Fruit fly (Drosophila melanogaster) whole organism, wandering third instar larva: ENCODE results near the gene CG13117.

Source experiments
- Abd-B ChIP-seq: fragments of >200 bp; optimal IDR thresholded peaks from 2 replicates; lab custom pipeline; 2017; ENCODE audit warnings: missing biosample characterization, missing genetic modification characterization
- CG32264 ChIP-seq: fragments of 200-800 bp; sonication (Bioruptor generic); optimal IDR thresholded peaks from 2 replicates; lab custom pipeline; 2016; ENCODE audit warnings: missing biosample characterization, missing genetic modification characterization
- CrebA ChIP-seq: fragments of 200-800 bp; sonication (Bioruptor generic); optimal IDR thresholded peaks from 2 replicates; lab custom pipeline; 2016; ENCODE audit warnings: missing biosample characterization, mild to moderate bottlenecking, missing genetic modification characterization, borderline replicate concordance
- Dfd ChIP-seq: fragments of >200 bp; optimal IDR thresholded peaks from 2 replicates; lab custom pipeline; 2017; ENCODE audit warnings: missing biosample characterization, missing genetic modification characterization
- Dif ChIP-seq: fragments of 200-275, 200-300 bp; sonication (Bioruptor generic); optimal IDR thresholded peaks from 2 replicates; lab custom pipeline; 2018; ENCODE audit warnings: missing biosample characterization, missing genetic modification characterization; ENCODE audit not compliant: partially characterized antibody
- GATAd ChIP-seq: sonication (Bioruptor generic); optimal IDR thresholded peaks from 2 replicates; lab custom pipeline; 2016; ENCODE audit warnings: missing biosample characterization, missing genetic modification characterization
- HLH106 ChIP-seq: fragments of 200-800 bp; optimal IDR thresholded peaks from 3 replicates; lab custom pipeline; 2019; ENCODE audit warnings: missing biosample characterization, mild to moderate bottlenecking, missing genetic modification characterization, moderate library complexity
- Hnf4 ChIP-seq: fragments of 200-800 bp; sonication (Bioruptor generic); optimal IDR thresholded peaks from 2 replicates; lab custom pipeline; 2016; ENCODE audit warnings: missing biosample characterization, mild to moderate bottlenecking, missing genetic modification characterization
- Jra ChIP-seq: sonication (Bioruptor generic); optimal IDR thresholded peaks from 2 replicates; lab custom pipeline; 2016; ENCODE audit warnings: missing biosample characterization, missing genetic modification characterization
- Mio ChIP-seq: sonication (Bioruptor generic); optimal IDR thresholded peaks from 2 replicates; lab custom pipeline; 2016; ENCODE audit warnings: missing biosample characterization, missing genetic modification characterization
- Myc ChIP-seq: fragments of >200 bp; optimal IDR thresholded peaks from 2 replicates; lab custom pipeline; 2017
- N ChIP-seq: fragments of >200 bp; optimal IDR thresholded peaks from 2 replicates; lab custom pipeline; 2018; ENCODE audit warnings: missing biosample characterization, missing external identifiers, missing genetic modification characterization
- OdsH ChIP-seq: fragments of 200-800 bp; sonication (Bioruptor generic); optimal IDR thresholded peaks from 2 replicates; lab custom pipeline; 2016; ENCODE audit warnings: missing biosample characterization, mild to moderate bottlenecking, missing genetic modification characterization
- Rel ChIP-seq, 2 experiments: fragments of 200-800 bp; sonication (Bioruptor generic) in 1 of 2; optimal IDR thresholded peaks; 2 replicates in 1 of 2; 3 replicates in 1 of 2; lab custom pipeline; 2016 to 2019; ENCODE audit warnings: mild to moderate bottlenecking in 2 of 2, missing biosample characterization in 2 of 2, missing genetic modification characterization in 2 of 2, moderate library complexity in 1 of 2
- Vsx2 ChIP-seq: fragments of 200-300, 225-300 bp; sonication (Bioruptor generic); optimal IDR thresholded peaks from 2 replicates; lab custom pipeline; 2018; ENCODE audit warnings: missing biosample characterization, missing genetic modification characterization; ENCODE audit not compliant: partially characterized antibody
- brk ChIP-seq: fragments of 200-800 bp; sonication (Bioruptor generic); optimal IDR thresholded peaks from 2 replicates; lab custom pipeline; 2016; ENCODE audit warnings: missing biosample characterization, mild to moderate bottlenecking, missing genetic modification characterization
- dl ChIP-seq, 2 experiments: fragments of 175-275, 200-275 bp in 1 of 2; fragments of 200-275 bp in 1 of 2; sonication (Bioruptor generic); optimal IDR thresholded peaks; lab custom pipeline; 2018; ENCODE audit warnings: mild to moderate bottlenecking in 2 of 2, missing biosample characterization in 2 of 2, missing genetic modification characterization in 2 of 2, moderate library complexity in 2 of 2; ENCODE audit not compliant: partially characterized antibody in 2 of 2, insufficient read depth in 1 of 2
- dmrt93B ChIP-seq: fragments of 200-800 bp; sonication (Bioruptor generic); optimal IDR thresholded peaks from 2 replicates; lab custom pipeline; 2018; ENCODE audit warnings: missing biosample characterization, mild to moderate bottlenecking, missing genetic modification characterization
- dsf ChIP-seq: sonication (Bioruptor generic); optimal IDR thresholded peaks from 2 replicates; lab custom pipeline; 2016; ENCODE audit warnings: missing biosample characterization, missing genetic modification characterization, borderline replicate concordance
- ey ChIP-seq: fragments of 200-800 bp; sonication (Bioruptor generic); optimal IDR thresholded peaks from 2 replicates; lab custom pipeline; 2016; ENCODE audit warnings: missing biosample characterization, missing genetic modification characterization
- foxo ChIP-seq, 2 experiments: fragments of 200-800 bp; sonication (Bioruptor generic); optimal IDR thresholded peaks; 2 replicates in 1 of 2; 3 replicates in 1 of 2; lab custom pipeline; 2016 to 2017; ENCODE audit warnings: missing biosample characterization in 2 of 2, missing genetic modification characterization in 2 of 2
- fru ChIP-seq: fragments of 200-800 bp; sonication (Bioruptor generic); optimal IDR thresholded peaks from 3 replicates; lab custom pipeline; 2016; ENCODE audit warnings: missing biosample characterization, mild to moderate bottlenecking, missing genetic modification characterization
- jim ChIP-seq: fragments of 175-275, 200-325 bp; sonication (Bioruptor generic); optimal IDR thresholded peaks from 2 replicates; lab custom pipeline; 2016; ENCODE audit warnings: missing biosample characterization, mild to moderate bottlenecking, missing genetic modification characterization
- lola ChIP-seq: fragments of >200 bp; optimal IDR thresholded peaks from 2 replicates; lab custom pipeline; 2017; ENCODE audit warnings: missing biosample characterization, missing genetic modification characterization
- pan ChIP-seq: fragments of >200 bp; optimal IDR thresholded peaks from 2 replicates; lab custom pipeline; 2017
- psq ChIP-seq: fragments of 200-800 bp; sonication (Bioruptor generic); optimal IDR thresholded peaks from 3 replicates; lab custom pipeline; 2017; ENCODE audit warnings: missing biosample characterization, mild to moderate bottlenecking, missing genetic modification characterization, moderate library complexity
- sage ChIP-seq: fragments of 200-800 bp; sonication (Bioruptor generic); optimal IDR thresholded peaks from 2 replicates; lab custom pipeline; 2016; ENCODE audit warnings: missing biosample characterization, mild to moderate bottlenecking, missing genetic modification characterization
- sv ChIP-seq: fragments of 200-800 bp; sonication (Bioruptor generic); optimal IDR thresholded peaks from 3 replicates; lab custom pipeline; 2016; ENCODE audit warnings: missing biosample characterization, missing genetic modification characterization
- tai ChIP-seq: sonication (Bioruptor generic); optimal IDR thresholded peaks from 2 replicates; lab custom pipeline; 2016; ENCODE audit warnings: missing biosample characterization, missing genetic modification characterization
- usp ChIP-seq: fragments of >200 bp; optimal IDR thresholded peaks from 2 replicates; lab custom pipeline; 2017; ENCODE audit warnings: missing biosample characterization, missing genetic modification characterization

The CG13117 gene

dm6 chr2L:9768735-9769134 is 32.3 kb downstream of the CG13117 start, which contains the start of gene CG17633:
Gene CG17633 (plus strand): TSS chr2L:9769060.
- TF ChIP-seq Hnf4 (GFP tag; lab: Kevin White, UChicago), result no peak
- TF ChIP-seq Jra (GFP tag; lab: Kevin White, UChicago), result no peak
- no peak for TF ChIP-seq CG32264 (GFP tag; lab: Kevin White, UChicago)
- TF ChIP-seq Abd-B (GFP tag; lab: Kevin White, UChicago), result no peak
- TF ChIP-seq CrebA (GFP tag; lab: Kevin White, UChicago), result no peak
- no peak for TF ChIP-seq foxo (GFP tag; optimal IDR thresholded peaks at IDR 0.05; lab: Kevin White, UChicago)
- TF ChIP-seq N (GFP tag; lab: Kevin White, UChicago), result no peak
- no peak for TF ChIP-seq GATAd (GFP tag; lab: Kevin White, UChicago)
- TF ChIP-seq HLH106 (tag; lab: Kevin White, UChicago), result no peak
- TF ChIP-seq pan (lab: Kevin White, UChicago), result no peak
- TF ChIP-seq OdsH, result no peak
- no peak for TF ChIP-seq lola (GFP tag; lab: Kevin White, UChicago)
- TF ChIP-seq dmrt93B (GFP tag; lab: Kevin White, UChicago), result no peak
- TF ChIP-seq brk (GFP tag; lab: Kevin White, UChicago), result no peak
- no peak for TF ChIP-seq ey (GFP tag; lab: Kevin White, UChicago)
- TF ChIP-seq sv (GFP tag; lab: Kevin White, UChicago), result no peak
- no peak for TF ChIP-seq Vsx2 (GFP tag; lab: Kevin White, UChicago)
- no peak for TF ChIP-seq usp (GFP tag; lab: Kevin White, UChicago)
- TF ChIP-seq dsf (GFP tag; lab: Kevin White, UChicago), result no peak
- no peak for TF ChIP-seq Dfd (GFP tag; lab: Kevin White, UChicago)
- TF ChIP-seq, all 38 proteins: peak for 0

- TF ChIP-seq OdsH, result no peak
- no peak for TF ChIP-seq Dif (GFP tag; lab: Kevin White, UChicago)
- no peak for TF ChIP-seq Dfd (GFP tag; lab: Kevin White, UChicago)
- TF ChIP-seq N (GFP tag; lab: Kevin White, UChicago), result no peak
- TF ChIP-seq Rel (GFP tag; optimal IDR thresholded peaks at IDR 0.05; lab: Kevin White, UChicago), result no peak
- TF ChIP-seq Rel (tag; optimal IDR thresholded peaks at IDR 0.05; lab: Kevin White, UChicago), result no peak
- TF ChIP-seq usp (GFP tag; lab: Kevin White, UChicago), result no peak
- no peak for TF ChIP-seq Abd-B (GFP tag; lab: Kevin White, UChicago)
- no peak for TF ChIP-seq lola (GFP tag; lab: Kevin White, UChicago)
- TF ChIP-seq jim (GFP tag; lab: Kevin White, UChicago), result no peak
- TF ChIP-seq Hnf4 (GFP tag; lab: Kevin White, UChicago), result no peak
Observed at dm6 chr2L:9770896-9771295, 34.5 kb downstream of the CG13117 start, which contains the start of gene ppk18. Gene ppk18 (minus strand): TSS chr2L:9770996.

dm6 chr2L:9774980-9775628 is 38.7 kb downstream of the CG13117 start, which contains the start of the genes ppk11 and ppk16:
Gene ppk11 (minus strand): TSS chr2L:9775030.
Gene ppk16 (minus strand): TSS chr2L:9775030.
- TF ChIP-seq jim (GFP tag; lab: Kevin White, UChicago), result no peak
- no peak for TF ChIP-seq fru (GFP tag; lab: Kevin White, UChicago)
- no peak for TF ChIP-seq psq (GFP tag; lab: Kevin White, UChicago)
- no peak for TF ChIP-seq Dfd (GFP tag; lab: Kevin White, UChicago)
- TF ChIP-seq dmrt93B (GFP tag; lab: Kevin White, UChicago), result no peak
- TF ChIP-seq Mio (GFP tag; lab: Kevin White, UChicago), result no peak
- TF ChIP-seq sage (GFP tag; lab: Kevin White, UChicago), result no peak
- no peak for TF ChIP-seq Myc (lab: Kevin White, UChicago)
- no peak for TF ChIP-seq CrebA (GFP tag; lab: Kevin White, UChicago)
- TF ChIP-seq brk (GFP tag; lab: Kevin White, UChicago), result no peak
- no peak for TF ChIP-seq CG32264 (GFP tag; lab: Kevin White, UChicago)
- TF ChIP-seq ey (GFP tag; lab: Kevin White, UChicago), result no peak
- no peak for TF ChIP-seq GATAd (GFP tag; lab: Kevin White, UChicago)
- no peak for TF ChIP-seq Jra (GFP tag; lab: Kevin White, UChicago)
- no peak for TF ChIP-seq HLH106 (tag; lab: Kevin White, UChicago)
- TF ChIP-seq tai (GFP tag; lab: Kevin White, UChicago), result no peak
- TF ChIP-seq lola (GFP tag; lab: Kevin White, UChicago), result no peak
- TF ChIP-seq dl (GFP tag; optimal IDR thresholded peaks at IDR 0.05; lab: Kevin White, UChicago; ENCODE audit: insufficient read depth in 1 of 2, partially characterized antibody in 2 of 2), result no peak
- TF ChIP-seq Abd-B (GFP tag; lab: Kevin White, UChicago), result no peak
